Fruit fly (Drosophila melanogaster) whole organism, prepupa: ENCODE measurements around the gene tfc.

Experiments used
- Blimp-1 ChIP-seq: fragments of 200-800 bp; sonication (Bioruptor generic); optimal IDR thresholded peaks from 3 replicates; lab custom pipeline; 2017; ENCODE audit warnings: missing biosample characterization, missing genetic modification characterization, mild to moderate bottlenecking, moderate library complexity, missing genetic modification reagents
- CG11294 ChIP-seq: fragments of 200-800 bp; sonication (Bioruptor generic); IDR thresholded peaks from 2 replicates; pipeline ENCODE4 v1.3.6; 2022; ENCODE audit warnings: missing biosample characterization, missing genetic modification characterization
- CG15336 ChIP-seq: fragments of 200-800 bp; sonication (Bioruptor generic); IDR thresholded peaks from 2 replicates; pipeline ENCODE4 v1.3.6; 2022; ENCODE audit warnings: missing biosample characterization, missing genetic modification characterization
- CG1621 ChIP-seq: fragments of 200-800 bp; sonication (Bioruptor generic); optimal IDR thresholded peaks from 3 replicates; lab custom pipeline; 2018; ENCODE audit warnings: missing biosample characterization, mild to moderate bottlenecking, missing genetic modification characterization
- CG31627 ChIP-seq: fragments of 200-800 bp; sonication (Bioruptor generic); optimal IDR thresholded peaks from 3 replicates; lab custom pipeline; 2016; ENCODE audit warnings: missing biosample characterization, missing genetic modification characterization
- CG34406 ChIP-seq: fragments of 200-800 bp; sonication (Bioruptor generic); optimal IDR thresholded peaks from 3 replicates; lab custom pipeline; 2016; ENCODE audit warnings: missing biosample characterization, missing genetic modification characterization
- CG3919 ChIP-seq: fragments of 200-800 bp; sonication (Bioruptor generic); optimal IDR thresholded peaks from 3 replicates; lab custom pipeline; 2016; ENCODE audit warnings: missing biosample characterization, missing genetic modification characterization
- CG6276 ChIP-seq: fragments of 200-800 bp; sonication (Bioruptor generic); optimal IDR thresholded peaks from 2 replicates; lab custom pipeline; 2017; ENCODE audit warnings: missing biosample characterization, mild to moderate bottlenecking, missing genetic modification characterization
- CG6792 ChIP-seq: fragments of 200-800 bp; sonication (Bioruptor generic); optimal IDR thresholded peaks from 3 replicates; lab custom pipeline; 2016; ENCODE audit warnings: missing biosample characterization, missing genetic modification characterization
- CG6854 ChIP-seq: fragments of 200-800 bp; sonication (Bioruptor generic); optimal IDR thresholded peaks from 2 replicates; lab custom pipeline; 2017; ENCODE audit warnings: missing biosample characterization, mild to moderate bottlenecking, missing genetic modification characterization
- CG7368 ChIP-seq: fragments of 200-800 bp; sonication (Bioruptor generic); optimal IDR thresholded peaks from 3 replicates; lab custom pipeline; 2016; ENCODE audit warnings: missing biosample characterization, missing genetic modification characterization
- CG8119 ChIP-seq: fragments of 200-800 bp; sonication (Bioruptor generic); IDR thresholded peaks from 3 replicates; pipeline ENCODE4 v1.3.6; 2022; ENCODE audit warnings: missing biosample characterization, missing genetic modification characterization
- Eip78C ChIP-seq: fragments of 200-800 bp; sonication (Bioruptor generic); peaks from one replicate; lab custom pipeline; 2016; ENCODE audit warnings: missing biosample characterization, missing genetic modification characterization
- Ets96B ChIP-seq: fragments of 200-800 bp; optimal IDR thresholded peaks from 2 replicates; lab custom pipeline; 2019; ENCODE audit warnings: missing biosample characterization, mild to moderate bottlenecking, missing genetic modification characterization, moderate library complexity
- Lpt ChIP-seq: fragments of 200-800 bp; sonication (Bioruptor generic); optimal IDR thresholded peaks from 3 replicates; lab custom pipeline; 2016; ENCODE audit warnings: missing biosample characterization, missing genetic modification characterization
- OdsH ChIP-seq: fragments of 200-800 bp; sonication (Bioruptor generic); optimal IDR thresholded peaks from 3 replicates; lab custom pipeline; 2016; ENCODE audit warnings: missing biosample characterization, missing genetic modification characterization
- Smox ChIP-seq: fragments of 200-800 bp; sonication (Bioruptor generic); optimal IDR thresholded peaks from 3 replicates; lab custom pipeline; 2016; ENCODE audit warnings: missing biosample characterization, missing genetic modification characterization
- Sox102F ChIP-seq: fragments of 200-800 bp; sonication (Bioruptor generic); optimal IDR thresholded peaks from 2 replicates; lab custom pipeline; 2016; ENCODE audit warnings: missing biosample characterization, mild to moderate bottlenecking, missing genetic modification characterization
- achi ChIP-seq: fragments of 200-800 bp; sonication (Bioruptor generic); optimal IDR thresholded peaks from 3 replicates; lab custom pipeline; 2016; ENCODE audit warnings: missing biosample characterization, missing genetic modification characterization
- acj6 ChIP-seq: fragments of 200-800 bp; sonication (Bioruptor generic); optimal IDR thresholded peaks from 3 replicates; lab custom pipeline; 2016; ENCODE audit warnings: missing biosample characterization, missing genetic modification characterization
- cyc ChIP-seq: fragments of 200-800 bp; sonication (Bioruptor generic); optimal IDR thresholded peaks from 3 replicates; lab custom pipeline; 2016; ENCODE audit warnings: missing biosample characterization, missing genetic modification characterization
- dac ChIP-seq: fragments of 200-800 bp; sonication (Bioruptor generic); optimal IDR thresholded peaks from 2 replicates; lab custom pipeline; 2017; ENCODE audit warnings: missing biosample characterization, mild to moderate bottlenecking, missing genetic modification characterization
- dsx ChIP-seq: fragments of 200-800 bp; optimal IDR thresholded peaks from 3 replicates; lab custom pipeline; 2019; ENCODE audit warnings: missing biosample characterization, mild to moderate bottlenecking, missing genetic modification characterization, moderate library complexity; ENCODE audit not compliant: poor library complexity, severe bottlenecking
- eg ChIP-seq: fragments of 200-800 bp; sonication (Bioruptor generic); IDR thresholded peaks from 3 replicates; pipeline ENCODE4 v1.3.6; 2022; ENCODE audit warnings: missing biosample characterization, missing genetic modification characterization
- fd85E ChIP-seq: fragments of 200-800 bp; sonication (Bioruptor generic); optimal IDR thresholded peaks from 3 replicates; lab custom pipeline; 2016; ENCODE audit warnings: missing biosample characterization, missing genetic modification characterization
- fkh ChIP-seq: fragments of 200-800 bp; sonication (Bioruptor generic); optimal IDR thresholded peaks from 3 replicates; lab custom pipeline; 2017; ENCODE audit warnings: missing biosample characterization, mild to moderate bottlenecking, missing genetic modification characterization, moderate library complexity
- net ChIP-seq: fragments of 200-800 bp; sonication (Bioruptor generic); optimal IDR thresholded peaks from 3 replicates; lab custom pipeline; 2016; ENCODE audit warnings: missing biosample characterization, missing genetic modification characterization
- pdm3 ChIP-seq: fragments of 200-800 bp; sonication (Bioruptor generic); optimal IDR thresholded peaks from 3 replicates; lab custom pipeline; 2016; ENCODE audit warnings: missing biosample characterization, missing genetic modification characterization
- ss ChIP-seq, 2 experiments: fragments of 200-800 bp; sonication (Bioruptor generic); optimal IDR thresholded peaks; 2 replicates in 1 of 2; 3 replicates in 1 of 2; lab custom pipeline; 2017 to 2018; ENCODE audit warnings: mild to moderate bottlenecking in 2 of 2, missing biosample characterization in 2 of 2, missing genetic modification characterization in 2 of 2, moderate library complexity in 1 of 2
- svp ChIP-seq: fragments of 200-800 bp; sonication (Bioruptor generic); peaks from one replicate; lab custom pipeline; 2016; ENCODE audit warnings: missing biosample characterization, missing genetic modification characterization
- topi ChIP-seq: fragments of 200-800 bp; sonication (Bioruptor generic); optimal IDR thresholded peaks from 3 replicates; lab custom pipeline; 2016; ENCODE audit warnings: missing biosample characterization, missing genetic modification characterization
- vri ChIP-seq: fragments of 200-800 bp; sonication (Bioruptor generic); optimal IDR thresholded peaks from 3 replicates; lab custom pipeline; 2016; ENCODE audit warnings: missing biosample characterization, mild to moderate bottlenecking, missing genetic modification characterization

tfc gene

DNA sequence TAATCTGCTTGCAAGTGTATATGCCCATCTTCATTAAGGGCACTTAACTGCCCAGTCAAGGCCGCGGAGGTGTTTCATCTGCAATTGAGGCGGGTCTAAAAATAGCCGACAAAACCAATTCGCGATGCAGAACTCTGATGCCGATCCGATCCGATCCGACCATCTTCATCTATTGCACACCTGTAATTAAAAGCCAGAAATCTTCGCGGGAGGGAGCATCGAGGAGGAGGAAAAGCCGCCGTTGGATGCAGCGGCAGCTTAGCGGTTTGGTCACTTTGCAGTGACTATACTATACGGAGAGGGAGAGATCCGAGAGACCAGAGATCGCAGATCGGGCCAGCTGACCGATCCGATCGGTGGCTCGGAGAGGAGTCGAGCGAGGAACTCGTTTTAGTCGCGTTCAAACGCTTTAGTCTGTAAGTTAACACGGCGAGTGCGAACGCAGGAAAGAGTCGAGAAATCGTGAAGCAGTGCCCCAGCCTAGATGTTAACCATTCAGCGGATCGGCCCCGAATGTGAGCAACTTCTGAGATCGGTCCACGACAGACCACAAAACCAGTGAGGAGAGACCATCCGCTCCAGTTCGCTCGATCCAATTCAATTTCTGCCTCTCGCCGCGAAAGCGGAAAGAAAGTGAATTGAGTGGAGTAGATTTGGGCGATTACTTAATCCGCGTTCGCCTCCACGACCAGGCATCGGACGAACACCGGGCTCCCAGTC is at the start of gene tfc:
Gene tfc, plus strand, starts transcription at position 389 of the 720 bp plus-strand sequence.
- TF ChIP-seq Lpt (GFP tag; lab: Kevin White, UChicago) (no peak), cyc (GFP tag; lab: Kevin White, UChicago) (no peak), Smox (no peak), CG6854 (GFP tag; lab: Kevin White, UChicago) (peak; percentile 64), net (GFP tag; lab: Kevin White, UChicago) (peak; percentile 16), CG8119 (GFP tag; lab: Robert Waterston, UW) (peak; percentile 37; the same call in 2 of the 3 replicates), CG15336 (peak; percentile 23; the same call in 1 of the 2 replicates), Sox102F (GFP tag; lab: Kevin White, UChicago) (peak; percentile 34), CG6792 (GFP tag; lab: Kevin White, UChicago) (peak; percentile 4), eg (GFP tag; lab: Robert Waterston, UW) (peak; percentile 52; the same call in 2 of the 3 replicates), dac (no peak), CG1621 (tag; lab: Kevin White, UChicago) (peak; percentile 19), CG7368 (GFP tag; lab: Kevin White, UChicago) (no peak), ss (GFP tag; optimal IDR thresholded peaks at IDR 0.05; lab: Kevin White, UChicago) (peak in 1 of 2 experiments; percentile 28), CG3919 (GFP tag; lab: Kevin White, UChicago) (peak; percentile 23), CG6276 (GFP tag; lab: Kevin White, UChicago) (peak; percentile 10), dsx (peak; percentile 8), achi (GFP tag; lab: Kevin White, UChicago) (peak; percentile 13), Blimp-1 (GFP tag; lab: Kevin White, UChicago) (peak; percentile 94), vri (GFP tag; lab: Kevin White, UChicago) (peak; percentile 72), Eip78C (peak; percentile 72)

DNA sequence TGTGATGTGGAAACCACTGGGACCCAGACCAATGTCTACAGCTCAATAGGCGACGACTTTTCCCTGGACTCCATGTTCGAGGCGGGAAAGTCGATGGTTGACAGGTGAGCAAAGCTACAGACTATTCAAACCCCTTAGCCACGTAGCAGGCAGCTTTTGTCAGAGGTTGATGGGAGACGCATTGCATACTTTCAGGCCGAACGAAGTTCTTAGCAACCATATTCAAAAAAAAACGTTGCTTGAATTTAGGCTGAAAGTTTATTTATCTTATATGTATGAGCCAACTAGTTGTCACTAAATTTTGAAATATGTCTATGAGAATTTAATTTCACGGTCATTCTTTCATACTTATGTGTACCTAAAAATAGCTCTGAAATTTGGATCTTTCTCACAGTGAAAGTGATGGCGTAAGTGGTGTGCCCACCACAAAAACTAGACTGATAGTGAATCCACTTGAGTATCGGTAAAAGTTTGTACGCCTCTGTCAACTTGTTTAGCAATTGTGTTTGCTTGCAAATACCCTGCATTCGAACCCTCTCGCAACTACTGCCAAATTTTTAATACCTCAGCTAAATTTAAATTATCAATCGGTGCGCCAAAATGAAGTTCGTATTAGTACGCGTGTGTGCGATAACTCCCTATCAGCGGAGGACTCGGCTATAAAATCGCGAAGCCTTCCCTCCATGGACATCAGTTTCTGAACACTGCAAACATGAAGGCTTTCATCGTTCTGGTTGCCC is 49.4 kb upstream of the tfc start, which contains the start of gene LysB:
Gene LysB, plus strand, starts transcription at position 690 of the 740 bp plus-strand sequence.
- TF ChIP-seq CG11294 (GFP tag; lab: Robert Waterston, UW) (no peak), fkh (peak; percentile 33), CG31627 (no peak)

DNA sequence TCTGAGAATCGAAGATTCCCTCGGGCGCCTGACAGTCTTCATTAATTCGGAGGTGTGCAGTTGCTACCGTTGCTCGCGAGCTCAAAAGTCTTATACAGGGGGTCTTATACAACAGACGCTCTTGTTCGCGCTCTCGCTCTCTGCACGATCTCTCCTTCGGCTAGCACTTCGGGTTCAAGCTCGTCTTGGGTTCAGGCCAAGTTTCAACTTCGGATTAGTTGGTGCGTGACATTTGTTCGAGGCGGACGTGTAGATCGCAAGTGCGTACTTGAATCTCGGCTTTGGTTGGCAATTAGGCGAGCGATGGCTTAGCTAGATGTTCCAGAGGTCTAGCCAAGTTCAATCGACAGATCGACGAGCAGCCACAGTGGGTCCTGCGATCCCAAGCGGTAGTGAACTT is 48.0 kb upstream of the tfc start:
- TF ChIP-seq ss (GFP tag; optimal IDR thresholded peaks at IDR 0.05; lab: Kevin White, UChicago) (peak in 1 of 2 experiments; percentile 26), CG31627 (no peak), CG8119 (GFP tag; lab: Robert Waterston, UW) (peak; percentile 28; the same call in 1 of the 3 replicates), topi (no peak), svp (GFP tag; lab: Kevin White, UChicago) (peak; percentile 57), eg (GFP tag; lab: Robert Waterston, UW) (0 out of 3 replicates have a peak, but pooled peaks have one; percentile 43), net (GFP tag; lab: Kevin White, UChicago) (peak; percentile 4), Eip78C (peak; percentile 63), Lpt (GFP tag; lab: Kevin White, UChicago) (peak; percentile 23)

DNA sequence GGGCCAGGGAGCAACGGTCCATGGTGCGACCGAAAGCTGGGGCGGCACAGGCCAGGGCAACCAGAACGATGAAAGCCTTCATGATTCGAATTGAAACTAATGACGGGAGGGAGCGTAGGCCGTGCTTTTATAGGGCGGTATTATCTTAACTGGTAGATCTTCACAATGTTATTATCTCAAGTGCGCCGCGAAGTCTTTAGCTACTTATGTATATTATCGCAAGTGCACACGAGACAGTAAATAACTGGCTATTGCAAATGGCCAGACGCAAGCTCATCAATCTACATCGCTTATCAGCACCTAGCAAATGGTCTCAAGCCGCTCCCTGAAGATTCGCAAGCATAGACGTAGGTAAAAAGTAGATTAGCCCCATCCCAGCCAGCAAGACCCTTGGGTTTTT is 45.2 kb upstream of the tfc start, which contains the start of gene LysD:
Gene LysD, minus strand, starts transcription at position 101 of the 400 bp plus-strand sequence.
- no peak for TF ChIP-seq acj6 (GFP tag; lab: Kevin White, UChicago)
- TF ChIP-seq Ets96B (tag; lab: Kevin White, UChicago) = no peak
- no peak for TF ChIP-seq CG34406 (GFP tag; lab: Kevin White, UChicago)
- no peak for TF ChIP-seq OdsH (GFP tag; lab: Kevin White, UChicago)
- no peak for TF ChIP-seq CG1621 (tag; lab: Kevin White, UChicago)

DNA sequence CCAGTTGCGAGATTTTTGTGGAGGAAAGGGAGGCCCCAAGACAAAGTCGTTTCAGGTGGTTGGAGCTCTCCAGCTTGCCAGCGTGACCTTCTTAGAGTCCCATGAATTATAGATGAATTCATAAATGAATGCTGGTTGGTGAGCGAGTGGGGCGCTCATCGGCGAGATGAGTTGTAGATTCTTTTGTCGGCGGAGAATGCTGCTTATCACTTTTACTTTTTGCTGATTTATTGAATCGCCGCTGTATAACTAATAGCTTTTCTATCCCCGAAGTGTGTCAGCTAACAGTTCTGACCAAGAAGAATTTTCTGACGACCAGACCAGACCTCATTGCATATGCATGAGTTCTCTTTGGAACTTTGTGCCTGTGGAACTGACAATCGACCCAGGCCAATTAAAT is 44.1 kb upstream of the tfc start:
- no peak for TF ChIP-seq achi (GFP tag; lab: Kevin White, UChicago)
- TF ChIP-seq fd85E (GFP tag; lab: Kevin White, UChicago) = no peak
- TF ChIP-seq pdm3 (GFP tag; lab: Kevin White, UChicago) = no peak
- TF ChIP-seq ss (GFP tag; optimal IDR thresholded peaks at IDR 0.05; lab: Kevin White, UChicago) = no peak
- TF ChIP-seq topi = no peak
